Fruit fly (Drosophila melanogaster) whole organism, embryonic: ENCODE data around the gene Pop4.

Source experiments
- Ada2b ChIP-seq: fragments of 200-800 bp; sonication (Bioruptor generic); IDR thresholded peaks from 2 replicates; pipeline ENCODE4 v1.3.6; 2022; ENCODE audit warnings: missing biosample characterization, missing genetic modification characterization
- Awh ChIP-seq: fragments of 200-800 bp; sonication (Bioruptor generic); IDR thresholded peaks from 2 replicates; pipeline ENCODE4, ENCODE4 v1.3.6; 2022; ENCODE audit warnings: missing biosample characterization, missing genetic modification characterization
- CG10366 ChIP-seq: fragments of 200-800 bp; sonication (Bioruptor generic); IDR thresholded peaks from 2 replicates; pipeline ENCODE4 v1.3.6; 2022; ENCODE audit warnings: missing biosample characterization, missing genetic modification characterization
- CG10565 ChIP-seq: fragments of 200-800 bp; sonication (Bioruptor generic); optimal IDR thresholded peaks from 3 replicates; lab custom pipeline; 2016; ENCODE audit warnings: missing biosample characterization, mild to moderate bottlenecking, missing genetic modification characterization
- CG12219 ChIP-seq: fragments of 200-800 bp; sonication (Bioruptor generic); optimal IDR thresholded peaks from 3 replicates; lab custom pipeline; 2018; ENCODE audit warnings: missing biosample characterization, mild to moderate bottlenecking, missing genetic modification characterization
- CG12744 ChIP-seq: fragments of 200-800 bp; sonication (Bioruptor generic); optimal IDR thresholded peaks from 2 replicates; lab custom pipeline; 2016; ENCODE audit warnings: missing biosample characterization, missing genetic modification characterization
- CG15514 ChIP-seq: fragments of 200-800 bp; sonication (Bioruptor generic); optimal IDR thresholded peaks from 3 replicates; lab custom pipeline; 2017; ENCODE audit warnings: missing biosample characterization, missing genetic modification characterization, mild to moderate bottlenecking, moderate library complexity, missing genetic modification reagents
- CG16779 ChIP-seq: fragments of 200-800 bp; sonication (Bioruptor generic); IDR thresholded peaks from 2 replicates; pipeline ENCODE4 v1.3.6; 2022; ENCODE audit warnings: missing biosample characterization, missing genetic modification characterization
- CG1792 ChIP-seq: fragments of 200-800 bp; sonication (Bioruptor generic); optimal IDR thresholded peaks from 2 replicates; lab custom pipeline; 2016; ENCODE audit warnings: missing biosample characterization, missing genetic modification characterization
- CG3838 ChIP-seq: fragments of 200-800 bp; sonication (Bioruptor generic); optimal IDR thresholded peaks from 3 replicates; lab custom pipeline; 2016; ENCODE audit warnings: missing biosample characterization, missing genetic modification characterization
- CG42726 ChIP-seq: fragments of 200-800 bp; sonication (Bioruptor generic); IDR thresholded peaks from 2 replicates; pipeline ENCODE4 v1.3.6; 2022; ENCODE audit warnings: missing biosample characterization, missing genetic modification characterization; ENCODE audit not compliant: partially characterized antibody
- CG6175 ChIP-seq: fragments of 200-800 bp; sonication (Bioruptor generic); IDR thresholded peaks from 3 replicates; pipeline ENCODE4 v1.3.6; 2022; ENCODE audit warnings: missing biosample characterization, missing genetic modification characterization
- CG6854 ChIP-seq: fragments of 200-800 bp; sonication (Bioruptor generic); optimal IDR thresholded peaks from 3 replicates; lab custom pipeline; 2017; ENCODE audit warnings: missing biosample characterization, mild to moderate bottlenecking, missing genetic modification characterization
- CG7987 ChIP-seq: fragments of 200-800 bp; sonication (Bioruptor generic); optimal IDR thresholded peaks from 2 replicates; lab custom pipeline; 2018; ENCODE audit warnings: missing biosample characterization, mild to moderate bottlenecking, missing genetic modification characterization, moderate library complexity
- CG8359 ChIP-seq: fragments of 200-800 bp; sonication (Bioruptor generic); optimal IDR thresholded peaks from 2 replicates; lab custom pipeline; 2017; ENCODE audit warnings: missing biosample characterization, mild to moderate bottlenecking, missing genetic modification characterization, borderline replicate concordance
- CG8944 ChIP-seq: fragments of 200-800 bp; sonication (Bioruptor generic); optimal IDR thresholded peaks from 3 replicates; lab custom pipeline; 2016; ENCODE audit warnings: missing biosample characterization, missing genetic modification characterization
- CrebB ChIP-seq: fragments of 200-800 bp; sonication (Bioruptor generic); optimal IDR thresholded peaks from 3 replicates; lab custom pipeline; 2018; ENCODE audit warnings: missing biosample characterization, mild to moderate bottlenecking, missing genetic modification characterization
- Deaf1 ChIP-seq: fragments of 200-800 bp; optimal IDR thresholded peaks from 3 replicates; lab custom pipeline; 2019; ENCODE audit warnings: missing biosample characterization, mild to moderate bottlenecking, missing genetic modification characterization, moderate library complexity
- Dll ChIP-seq: fragments of 200-800 bp; sonication (Bioruptor generic); IDR thresholded peaks from 4 replicates; pipeline ENCODE4 v1.3.6; 2022; ENCODE audit warnings: missing biosample characterization, missing genetic modification characterization; ENCODE audit not compliant: partially characterized antibody
- Jarid2 ChIP-seq: fragments of 200-800 bp; sonication (Bioruptor generic); optimal IDR thresholded peaks from 3 replicates; lab custom pipeline; 2017; ENCODE audit warnings: mild to moderate bottlenecking, missing biosample characterization, missing genetic modification reagents, missing genetic modification characterization
- Lhr ChIP-seq: fragments of 200-800 bp; sonication (Bioruptor generic); optimal IDR thresholded peaks from 3 replicates; lab custom pipeline; 2017; ENCODE audit warnings: mild to moderate bottlenecking, missing biosample characterization, missing genetic modification reagents, missing genetic modification characterization
- MESR4 ChIP-seq: fragments of 200-800 bp; sonication (Bioruptor generic); optimal IDR thresholded peaks from 2 replicates; lab custom pipeline; 2018; ENCODE audit warnings: missing biosample characterization, mild to moderate bottlenecking, missing genetic modification characterization, moderate library complexity
- Mad ChIP-seq: fragments of 200-800 bp; sonication (Bioruptor generic); optimal IDR thresholded peaks from 2 replicates; lab custom pipeline; 2016; ENCODE audit warnings: missing biosample characterization, missing genetic modification characterization
- Opbp ChIP-seq: fragments of 200-800 bp; sonication (Bioruptor generic); IDR thresholded peaks from 3 replicates; pipeline ENCODE4 v1.3.6; 2022; ENCODE audit warnings: missing biosample characterization, missing genetic modification characterization; ENCODE audit not compliant: partially characterized antibody
- Usf ChIP-seq: fragments of 200-800 bp; sonication (Bioruptor generic); optimal IDR thresholded peaks from 2 replicates; lab custom pipeline; 2017; ENCODE audit warnings: missing genotype, missing biosample characterization, missing genetic modification characterization
- Xbp1 ChIP-seq: fragments of 200-800 bp; sonication (Bioruptor generic); optimal IDR thresholded peaks from 3 replicates; lab custom pipeline; 2016; ENCODE audit warnings: missing biosample characterization, mild to moderate bottlenecking, missing genetic modification characterization
- YL-1 ChIP-seq: fragments of 200-800 bp; sonication (Bioruptor generic); optimal IDR thresholded peaks from 3 replicates; lab custom pipeline; 2017; ENCODE audit warnings: missing biosample characterization, mild to moderate bottlenecking, missing genetic modification characterization
- az2 ChIP-seq: fragments of 200-800 bp; sonication (Bioruptor generic); optimal IDR thresholded peaks from 3 replicates; lab custom pipeline; 2016; ENCODE audit warnings: missing biosample characterization, missing genetic modification characterization
- cato ChIP-seq: fragments of 200-800 bp; sonication (Bioruptor generic); optimal IDR thresholded peaks from 2 replicates; lab custom pipeline; 2016; ENCODE audit warnings: missing biosample characterization, missing genetic modification characterization, borderline replicate concordance
- chif ChIP-seq, 2 experiments: fragments of 200-800 bp; sonication (Bioruptor generic); optimal IDR thresholded peaks; 3 replicates each; lab custom pipeline; 2016; ENCODE audit warnings: missing biosample characterization in 2 of 2, missing genetic modification characterization in 2 of 2
- chm ChIP-seq: fragments of 200-800 bp; sonication (Bioruptor generic); IDR thresholded peaks from 2 replicates; pipeline ENCODE4 v1.3.6; 2022; ENCODE audit warnings: missing biosample characterization, missing genetic modification characterization
- ci ChIP-seq: fragments of 200-800 bp; sonication (Bioruptor generic); IDR thresholded peaks from 3 replicates; pipeline ENCODE4 v1.3.6; 2022; ENCODE audit warnings: missing biosample characterization, missing genetic modification characterization
- dysf ChIP-seq: fragments of 200-800 bp; sonication (Bioruptor generic); IDR thresholded peaks from 3 replicates; pipeline ENCODE4 v1.3.6; 2022; ENCODE audit warnings: missing biosample characterization, missing genetic modification characterization
- exex ChIP-seq: fragments of 200-800 bp; sonication (Bioruptor generic); optimal IDR thresholded peaks from 4 replicates; lab custom pipeline; 2018; ENCODE audit warnings: missing biosample characterization, mild to moderate bottlenecking, missing genetic modification characterization, moderate library complexity
- gcm2 ChIP-seq: fragments of 200-800 bp; sonication (Bioruptor generic); optimal IDR thresholded peaks from 2 replicates; lab custom pipeline; 2016; ENCODE audit warnings: missing biosample characterization, missing genetic modification characterization
- hth ChIP-seq: fragments of >200 bp; optimal IDR thresholded peaks from 2 replicates; lab custom pipeline; 2017; ENCODE audit warnings: inconsistent platforms
- ind ChIP-seq: fragments of 200-800 bp; sonication (Bioruptor generic); optimal IDR thresholded peaks from 3 replicates; lab custom pipeline; 2016; ENCODE audit warnings: missing biosample characterization, missing genetic modification characterization
- jigr1 ChIP-seq: fragments of 200-800 bp; sonication (Bioruptor generic); IDR thresholded peaks from 3 replicates; pipeline ENCODE4 v1.3.6; 2022; ENCODE audit warnings: missing biosample characterization, missing genetic modification characterization
- mirr ChIP-seq: fragments of 200-800 bp; sonication (Bioruptor generic); optimal IDR thresholded peaks from 3 replicates; lab custom pipeline; 2018; ENCODE audit warnings: missing biosample characterization, mild to moderate bottlenecking, missing genetic modification characterization
- mld ChIP-seq: fragments of 200-800 bp; sonication (Bioruptor generic); IDR thresholded peaks from 3 replicates; pipeline ENCODE4 v1.3.6; 2022; ENCODE audit warnings: missing biosample characterization, missing genetic modification characterization; ENCODE audit not compliant: partially characterized antibody
- nmo ChIP-seq: fragments of 200-800 bp; sonication (Bioruptor generic); optimal IDR thresholded peaks from 2 replicates; lab custom pipeline; 2018; ENCODE audit warnings: missing biosample characterization, mild to moderate bottlenecking, missing genetic modification characterization, moderate library complexity
- nom ChIP-seq: fragments of 200-800 bp; sonication (Bioruptor generic); optimal IDR thresholded peaks from 2 replicates; lab custom pipeline; 2017; ENCODE audit warnings: missing biosample characterization, missing genetic modification characterization, mild to moderate bottlenecking, moderate library complexity, missing genetic modification reagents
- org-1 ChIP-seq: fragments of 200-800 bp; sonication (Bioruptor generic); optimal IDR thresholded peaks from 2 replicates; lab custom pipeline; 2017; ENCODE audit warnings: missing biosample characterization, missing genetic modification characterization
- pita ChIP-seq: fragments of 200-800 bp; sonication (Bioruptor generic); optimal IDR thresholded peaks from 2 replicates; lab custom pipeline; 2017; ENCODE audit warnings: missing biosample characterization, mild to moderate bottlenecking, missing genetic modification characterization
- pros ChIP-seq: fragments of 200-800 bp; sonication (Bioruptor generic); optimal IDR thresholded peaks from 3 replicates; lab custom pipeline; 2019; ENCODE audit warnings: missing biosample characterization, mild to moderate bottlenecking, missing genetic modification characterization, moderate library complexity
- psq ChIP-seq: fragments of 200-800 bp; sonication (Bioruptor generic); optimal IDR thresholded peaks from 2 replicates; lab custom pipeline; 2017; ENCODE audit warnings: missing biosample characterization, missing genetic modification characterization
- salm ChIP-seq: fragments of 200-800 bp; sonication (Bioruptor generic); optimal IDR thresholded peaks from 2 replicates; lab custom pipeline; 2018; ENCODE audit warnings: missing biosample characterization, mild to moderate bottlenecking, missing genetic modification characterization
- so ChIP-seq: fragments of 200-800 bp; sonication (Bioruptor generic); IDR thresholded peaks from 3 replicates; pipeline ENCODE4 v1.3.6; 2022; ENCODE audit warnings: missing biosample characterization, missing genetic modification characterization
- tio ChIP-seq: fragments of 200-800 bp; sonication (Bioruptor generic); optimal IDR thresholded peaks from 2 replicates; lab custom pipeline; 2017; ENCODE audit warnings: missing biosample characterization, missing genetic modification characterization, inconsistent platforms
- tx ChIP-seq: fragments of 200-800 bp; sonication (Bioruptor generic); optimal IDR thresholded peaks from 2 replicates; lab custom pipeline; 2016; ENCODE audit warnings: missing biosample characterization, missing genetic modification characterization
- vvl ChIP-seq: fragments of 200-800 bp; sonication (Bioruptor generic); IDR thresholded peaks from 2 replicates; pipeline ENCODE4 v1.3.6; 2022; ENCODE audit warnings: missing biosample characterization, missing genetic modification characterization
- zfh1 ChIP-seq: fragments of 200-800 bp; sonication (Bioruptor generic); IDR thresholded peaks from 3 replicates; pipeline ENCODE4 v1.3.6; 2022; ENCODE audit warnings: missing biosample characterization, missing genetic modification characterization

Gene Pop4

dm6 chr3L:8018665-8019070 is 40.2 kb upstream of the Pop4 start (continued):
- TF ChIP-seq cato (GFP tag; lab: Kevin White, UChicago): no peak
- TF ChIP-seq nmo (GFP tag; lab: Kevin White, UChicago): no peak
- peak; percentile 45 for TF ChIP-seq mirr (GFP tag; lab: Kevin White, UChicago)
- no peak for TF ChIP-seq CG3838 (GFP tag; lab: Kevin White, UChicago)
- no peak for TF ChIP-seq Ada2b (GFP tag; lab: Robert Waterston, UW)
- no peak for TF ChIP-seq psq (GFP tag; lab: Kevin White, UChicago)
- no peak for TF ChIP-seq gcm2 (GFP tag; lab: Kevin White, UChicago)
- no peak for TF ChIP-seq ind
- no peak for TF ChIP-seq Xbp1 (GFP tag; lab: Kevin White, UChicago)
- no peak for TF ChIP-seq CG6854 (GFP tag; lab: Kevin White, UChicago)
- TF ChIP-seq az2 (GFP tag; lab: Kevin White, UChicago): no peak
- no peak for TF ChIP-seq Opbp (GFP tag; lab: Robert Waterston, UW)
- TF ChIP-seq so (GFP tag; lab: Robert Waterston, UW): no peak; the same call in 2 of the 3 replicates
- TF ChIP-seq Deaf1 (tag; lab: Kevin White, UChicago): no peak
- TF ChIP-seq CG10565 (GFP tag; lab: Kevin White, UChicago): no peak
- TF ChIP-seq salm (tag; lab: Kevin White, UChicago): peak; percentile 26
- no peak for TF ChIP-seq Dll (GFP tag; lab: Robert Waterston, UW)
- no peak for TF ChIP-seq vvl (GFP tag; lab: Robert Waterston, UW)
- TF ChIP-seq CG1792 (GFP tag; lab: Kevin White, UChicago): no peak
- TF ChIP-seq Lhr (GFP tag; lab: Kevin White, UChicago): no peak
- TF ChIP-seq jigr1 (GFP tag; lab: Robert Waterston, UW): no peak
- TF ChIP-seq Jarid2 (GFP tag; lab: Kevin White, UChicago): no peak
- TF ChIP-seq CG42726 (GFP tag; lab: Robert Waterston, UW): no peak
- TF ChIP-seq hth (lab: Kevin White, UChicago): no peak
- TF ChIP-seq Awh: no peak
- TF ChIP-seq CG6175 (GFP tag; lab: Robert Waterston, UW): no peak
- peak; percentile 48 for TF ChIP-seq CG12219
- no peak for TF ChIP-seq CG12744 (GFP tag; lab: Kevin White, UChicago)
- no peak for TF ChIP-seq CG8944 (GFP tag; lab: Kevin White, UChicago)
- no peak for TF ChIP-seq MESR4 (GFP tag; lab: Kevin White, UChicago)
- no peak for TF ChIP-seq CG16779 (GFP tag; lab: Robert Waterston, UW)
- TF ChIP-seq CG10366 (GFP tag; lab: Robert Waterston, UW): no peak
- TF ChIP-seq dysf: no peak
- no peak for TF ChIP-seq chm (GFP tag; lab: Robert Waterston, UW)
- TF ChIP-seq CG15514: no peak
- no peak for TF ChIP-seq tio (GFP tag; lab: Kevin White, UChicago)
- no peak for TF ChIP-seq pita (GFP tag; lab: Kevin White, UChicago)
- TF ChIP-seq tx (GFP tag; lab: Kevin White, UChicago): no peak
- peak; percentile 28 for TF ChIP-seq pros (GFP tag; lab: Kevin White, UChicago)
- no peak for TF ChIP-seq zfh1
- TF ChIP-seq CrebB: peak; percentile 30
- TF ChIP-seq exex (tag; lab: Kevin White, UChicago): peak; percentile 97
- TF ChIP-seq nom (GFP tag; lab: Kevin White, UChicago): no peak
- TF ChIP-seq mld (GFP tag; lab: Robert Waterston, UW): no peak
- peak; percentile 68; the same call in 2 of the 3 replicates for TF ChIP-seq ci (GFP tag; lab: Robert Waterston, UW)
- no peak for TF ChIP-seq Usf (GFP tag; lab: Kevin White, UChicago)
- TF ChIP-seq Mad (GFP tag; lab: Kevin White, UChicago): no peak
- TF ChIP-seq org-1 (GFP tag; lab: Kevin White, UChicago): no peak
- no peak for TF ChIP-seq YL-1
- TF ChIP-seq chif (GFP tag; optimal IDR thresholded peaks at IDR 0.05; lab: Kevin White, UChicago): no peak
- no peak for TF ChIP-seq CG8359
- TF ChIP-seq CG7987: peak; percentile 60
